Worm (Caenorhabditis elegans): ENCODE measurements around the gene H06I04.3.

The H06I04.3 gene

DNA sequence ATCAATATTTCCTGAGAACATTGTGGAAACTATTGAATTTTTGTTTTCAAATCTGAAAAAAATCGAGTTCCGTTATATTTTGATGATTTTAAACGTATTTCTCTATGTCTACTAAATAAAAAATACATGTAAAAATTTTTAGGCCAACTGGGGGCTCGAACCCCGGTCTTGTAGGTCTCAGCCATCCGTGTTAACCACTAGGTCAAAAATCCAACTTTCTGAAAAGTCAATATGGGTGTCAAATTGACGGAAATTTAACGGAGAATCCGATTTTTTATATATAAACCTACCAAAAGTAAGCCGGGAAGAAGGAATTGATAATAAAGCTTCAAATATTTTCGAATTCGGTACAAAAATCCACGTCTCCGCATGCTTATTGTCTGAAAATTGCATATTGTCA lies 36.0 kb downstream of the H06I04.3 start:
- TF ChIP-seq nhr-85 (tag): peak; percentile 2
- TF ChIP-seq lin-14 (GFP tag; optimal IDR thresholded peaks at IDR 0.05): no peak

DNA sequence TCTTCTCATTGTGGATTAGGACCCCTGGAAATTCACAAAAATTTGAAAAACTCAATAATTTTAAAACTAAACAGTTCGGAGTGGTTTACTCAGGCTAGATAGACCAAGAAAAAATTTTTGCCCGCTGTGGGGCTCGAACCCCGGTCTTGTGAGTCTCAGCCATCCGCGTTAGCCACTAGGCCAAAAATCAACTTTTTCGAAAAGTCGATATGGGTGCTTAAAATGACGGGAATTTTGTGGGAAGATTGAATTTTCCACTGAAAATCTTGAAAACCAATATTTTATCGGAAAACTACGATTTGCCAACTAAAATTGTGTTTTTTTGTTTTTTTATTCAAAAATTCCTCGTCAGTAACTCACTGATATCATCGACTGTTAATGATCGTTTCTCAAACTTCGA lies 37.2 kb downstream of the H06I04.3 start:
- TF ChIP-seq ceh-82 (tag; optimal IDR thresholded peaks at IDR 0.05): no peak
- peak; percentile 6 for TF ChIP-seq nhr-85 (tag)

DNA sequence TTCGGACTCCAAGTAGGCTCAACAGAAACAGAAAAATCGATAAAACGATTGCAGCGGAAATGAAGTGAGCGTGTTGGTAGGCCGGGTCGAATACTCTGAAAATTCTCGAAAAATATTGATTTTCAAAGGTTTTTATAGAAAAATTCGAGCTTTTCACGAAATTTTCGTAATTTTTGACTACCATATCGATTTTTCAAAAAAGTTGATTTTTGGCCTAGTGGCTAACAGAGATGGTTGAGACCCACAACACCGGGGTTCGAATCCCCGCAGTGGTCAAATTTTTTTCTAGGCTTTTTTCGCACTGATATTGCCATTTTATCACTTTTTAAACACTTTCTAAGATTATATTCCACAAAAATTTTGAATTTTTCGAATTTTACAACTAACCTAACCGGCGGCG lies 38.5 kb downstream of the H06I04.3 start:
- TF ChIP-seq unc-62 (GFP tag; optimal IDR thresholded peaks at IDR 0.05) (no peak), ets-5 (GFP tag; IDR thresholded peaks at IDR 0.05) (no peak), ces-1 (GFP tag; optimal IDR thresholded peaks at IDR 0.05) (no peak), nhr-20 (tag; optimal IDR thresholded peaks at IDR 0.05) (no peak), lin-13 (GFP tag; optimal IDR thresholded peaks at IDR 0.05) (no peak), unc-86 (tag; optimal IDR thresholded peaks at IDR 0.05) (no peak), unc-130 (tag; optimal IDR thresholded peaks at IDR 0.05) (no peak), egl-27 (tag; optimal IDR thresholded peaks at IDR 0.05) (no peak), hpl-2 (GFP tag; optimal IDR thresholded peaks at IDR 0.05) (no peak)

DNA sequence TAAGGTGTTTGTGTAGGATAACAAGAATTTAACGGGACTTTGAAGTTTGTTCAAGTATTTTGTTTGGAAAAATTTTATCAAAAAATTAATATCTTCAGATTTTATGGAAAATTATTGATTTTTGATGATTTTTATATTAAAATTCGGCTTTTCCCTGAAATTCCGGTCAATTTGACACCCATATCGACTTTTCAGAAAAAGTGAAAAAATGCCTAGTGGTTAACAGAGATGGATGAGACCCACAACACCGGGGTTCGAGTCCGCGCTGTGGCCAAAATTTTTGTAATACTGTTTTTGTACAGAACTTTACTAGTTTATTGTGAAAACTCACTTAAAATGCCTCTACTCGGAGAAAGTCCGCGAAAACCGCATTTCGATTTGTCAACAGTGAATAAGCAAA lies 39.2 kb downstream of the H06I04.3 start:
- TF ChIP-seq grh-1 (GFP tag; IDR thresholded peaks at IDR 0.05) (no peak), snu-23 (GFP tag; optimal IDR thresholded peaks at IDR 0.05) (no peak), nhr-77 (tag; optimal IDR thresholded peaks at IDR 0.05) (no peak), sptf-1 (tag; optimal IDR thresholded peaks at IDR 0.05) (no peak), mab-9 (GFP tag; IDR thresholded peaks at IDR 0.05) (no peak), alr-1 (tag; optimal IDR thresholded peaks at IDR 0.05; ENCODE audit: borderline replicate concordance) (no peak), nhr-84 (tag; optimal IDR thresholded peaks at IDR 0.05) (no peak), lin-35 (GFP tag; optimal IDR thresholded peaks at IDR 0.05) (no peak), unc-130 (tag; optimal IDR thresholded peaks at IDR 0.05) (no peak)

DNA sequence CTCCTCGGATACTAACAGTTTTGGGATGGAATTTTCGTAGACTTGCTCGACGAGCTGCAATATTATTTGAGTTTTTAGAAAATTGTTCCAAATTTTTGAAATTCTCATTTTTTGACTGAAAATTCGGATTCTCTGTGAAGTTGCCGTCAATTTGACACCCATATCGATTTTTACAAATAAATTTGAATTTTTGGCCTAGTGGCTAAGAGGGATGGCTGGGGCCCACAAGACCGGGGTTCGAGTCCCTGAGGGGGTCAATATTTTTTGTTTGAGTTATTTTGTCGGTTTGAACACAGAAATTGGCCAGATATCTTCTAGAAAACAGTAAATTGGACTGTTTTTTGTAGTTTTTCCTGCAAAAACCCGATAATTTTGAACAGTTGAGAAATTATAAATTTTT lies 40.3 kb downstream of the H06I04.3 start:
- TF ChIP-seq irx-1 (tag; optimal IDR thresholded peaks at IDR 0.05) (no peak), egl-27 (tag; optimal IDR thresholded peaks at IDR 0.05) (no peak), nhr-12 (tag; optimal IDR thresholded peaks at IDR 0.05) (no peak), ztf-4 (tag; optimal IDR thresholded peaks at IDR 0.05) (no peak), grh-1 (GFP tag; IDR thresholded peaks at IDR 0.05) (no peak), unc-130 (tag; optimal IDR thresholded peaks at IDR 0.05) (no peak), sup-37 (GFP tag; optimal IDR thresholded peaks at IDR 0.05) (no peak)

DNA sequence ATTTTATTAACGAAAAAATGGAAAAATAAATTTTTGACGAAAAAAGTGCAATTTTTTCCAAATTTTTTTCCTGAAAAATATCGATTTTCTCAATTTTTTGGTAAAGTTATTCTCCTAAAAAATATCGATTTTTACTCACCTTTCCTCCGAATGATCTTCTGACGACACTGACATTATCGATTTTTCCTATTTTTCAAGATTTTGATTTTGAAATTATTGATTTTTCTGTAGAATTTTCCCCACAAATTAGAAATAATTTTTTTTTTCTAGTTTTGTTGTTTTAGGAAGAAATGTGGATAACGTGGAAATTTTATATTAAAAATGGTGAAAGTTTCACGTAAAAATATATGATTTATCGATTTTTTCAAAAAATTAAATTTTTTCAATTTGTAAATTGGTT lies 41.2 kb downstream of the H06I04.3 start:
- TF ChIP-seq snu-23 (GFP tag; optimal IDR thresholded peaks at IDR 0.05) (no peak), mef-2 (tag; optimal IDR thresholded peaks at IDR 0.05) (no peak), ztf-4 (tag; optimal IDR thresholded peaks at IDR 0.05) (no peak), C04F5.9 (tag; optimal IDR thresholded peaks at IDR 0.05) (no peak)

DNA sequence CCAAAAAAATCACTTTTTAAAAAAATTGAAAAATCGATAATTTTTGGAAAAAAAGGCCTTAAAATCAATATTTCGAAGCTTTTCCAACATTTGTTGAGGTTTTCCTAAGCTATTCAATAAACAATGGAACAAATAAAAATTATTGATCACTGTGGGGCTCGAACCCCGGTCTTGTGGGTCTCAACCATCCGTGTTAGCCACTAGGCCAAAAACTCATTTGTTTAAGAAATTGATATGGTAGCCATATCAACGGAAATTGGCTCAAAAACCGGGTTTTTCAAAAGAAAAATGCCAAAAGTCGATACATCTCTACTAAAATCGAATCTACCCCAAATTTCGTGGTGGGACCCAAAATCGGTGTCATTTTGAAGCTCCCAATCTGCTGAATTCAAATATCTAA lies 41.7 kb downstream of the H06I04.3 start:
- TF ChIP-seq dpl-1 (GFP tag; optimal IDR thresholded peaks at IDR 0.05) (no peak), mdl-1 (tag; optimal IDR thresholded peaks at IDR 0.05) (no peak), vab-15 (tag; optimal IDR thresholded peaks at IDR 0.05) (no peak), nhr-11 (tag; optimal IDR thresholded peaks at IDR 0.05) (no peak), nhr-20 (tag; optimal IDR thresholded peaks at IDR 0.05) (no peak)

DNA sequence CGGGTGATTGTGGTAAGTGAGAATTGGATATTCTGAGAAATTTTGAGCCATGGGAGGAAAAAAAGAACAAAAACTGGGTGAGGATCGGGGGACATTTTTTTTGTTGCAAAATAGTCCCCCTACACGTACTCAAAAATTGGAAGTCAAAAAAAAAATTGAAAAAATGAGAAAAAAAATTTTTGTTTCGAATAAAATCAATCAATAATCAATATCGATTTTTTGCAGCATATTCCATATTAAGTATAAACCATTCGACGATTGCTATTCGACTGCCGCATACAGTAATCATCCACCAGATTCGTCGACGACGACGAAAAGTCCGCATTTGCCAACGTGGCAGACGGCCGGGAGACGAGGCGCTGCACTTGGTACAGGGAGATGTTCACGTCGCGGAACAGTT lies 42.3 kb downstream of the H06I04.3 start:
- TF ChIP-seq aly-2 (tag; optimal IDR thresholded peaks at IDR 0.05): no peak
- no peak for TF ChIP-seq snu-23 (GFP tag; optimal IDR thresholded peaks at IDR 0.05)
- no peak for TF ChIP-seq hlh-4 (tag; optimal IDR thresholded peaks at IDR 0.05)
- TF ChIP-seq elt-2 (tag; optimal IDR thresholded peaks at IDR 0.05): no peak
- no peak for TF ChIP-seq ceh-90 (tag; optimal IDR thresholded peaks at IDR 0.05)
- TF ChIP-seq vab-15 (tag; optimal IDR thresholded peaks at IDR 0.05): no peak
- TF ChIP-seq mep-1 (tag; optimal IDR thresholded peaks at IDR 0.05): no peak
- no peak for TF ChIP-seq ceh-88 (GFP tag; IDR thresholded peaks at IDR 0.05)
- no peak for TF ChIP-seq fos-1 (tag; optimal IDR thresholded peaks at IDR 0.05)
- TF ChIP-seq sup-37 (GFP tag; optimal IDR thresholded peaks at IDR 0.05): no peak
- no peak for TF ChIP-seq nhr-85 (tag)
- no peak for TF ChIP-seq grh-1 (GFP tag; IDR thresholded peaks at IDR 0.05)
- TF ChIP-seq tlp-1 (tag; optimal IDR thresholded peaks at IDR 0.05): no peak
- no peak for TF ChIP-seq irx-1 (tag; optimal IDR thresholded peaks at IDR 0.05)
- no peak for TF ChIP-seq mab-9 (GFP tag; IDR thresholded peaks at IDR 0.05)
- no peak for TF ChIP-seq jun-1 (tag; optimal IDR thresholded peaks at IDR 0.05)

All from whole organism, L1 larva.